Worm (Caenorhabditis elegans) whole organism, L4/young adult: Measurements from ENCODE around the gene Y51H4A.937.
A peak's percentile ranks its signal among the peaks of the same experiment; 100 is the strongest.
"Not testable (repeated sequence)": the region's sequence is repeated elsewhere in the genome, so short reads cannot be mapped to it uniquely, and the experiment has no call there.

Experiments used
- W03F9.2 ChIP-seq: fragments of 150-350 bp; optimal IDR thresholded peaks from 2 replicates; lab custom pipeline; 2014; ENCODE audit warnings: missing biosample characterization, missing genetic modification characterization
- dao-5 ChIP-seq: sonication (generic microtip); optimal IDR thresholded peaks from 2 replicates; lab custom pipeline; 2016; ENCODE audit warnings: missing genotype, missing genetic modification characterization, moderate library complexity, missing compliant biosample characterization
- him-1 ChIP-seq: sonication (generic microtip); optimal IDR thresholded peaks from 2 replicates; lab custom pipeline; 2016; ENCODE audit warnings: missing genotype, missing genetic modification reagents, missing genetic modification characterization, missing compliant biosample characterization

The Y51H4A.937 gene

DNA sequence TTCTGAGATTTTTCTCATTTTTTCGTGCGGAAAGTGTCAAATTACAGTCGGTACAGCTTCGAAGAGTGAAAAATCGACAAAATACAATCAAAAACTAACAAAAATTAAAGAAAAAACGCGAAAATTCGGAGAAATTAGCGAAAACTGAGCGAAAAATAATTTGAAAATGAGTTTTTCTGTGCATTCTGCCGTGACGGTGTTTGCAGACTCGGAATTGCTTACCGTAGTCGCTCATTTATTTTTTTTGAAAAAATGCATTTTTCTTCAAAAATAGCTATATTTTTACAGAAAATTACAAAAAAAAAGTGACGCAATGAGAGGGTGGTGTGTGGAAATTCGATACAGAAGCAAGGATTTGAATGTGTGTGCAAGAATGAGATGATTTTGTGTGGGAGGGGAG, 25.4 kb upstream of the Y51H4A.937 start:
- no peak for TF ChIP-seq him-1
- no peak for TF ChIP-seq W03F9.2 (tag; lab: Kevin White, UChicago)
- TF ChIP-seq dao-5 (tag; lab: Kevin White, UChicago), result no peak

DNA sequence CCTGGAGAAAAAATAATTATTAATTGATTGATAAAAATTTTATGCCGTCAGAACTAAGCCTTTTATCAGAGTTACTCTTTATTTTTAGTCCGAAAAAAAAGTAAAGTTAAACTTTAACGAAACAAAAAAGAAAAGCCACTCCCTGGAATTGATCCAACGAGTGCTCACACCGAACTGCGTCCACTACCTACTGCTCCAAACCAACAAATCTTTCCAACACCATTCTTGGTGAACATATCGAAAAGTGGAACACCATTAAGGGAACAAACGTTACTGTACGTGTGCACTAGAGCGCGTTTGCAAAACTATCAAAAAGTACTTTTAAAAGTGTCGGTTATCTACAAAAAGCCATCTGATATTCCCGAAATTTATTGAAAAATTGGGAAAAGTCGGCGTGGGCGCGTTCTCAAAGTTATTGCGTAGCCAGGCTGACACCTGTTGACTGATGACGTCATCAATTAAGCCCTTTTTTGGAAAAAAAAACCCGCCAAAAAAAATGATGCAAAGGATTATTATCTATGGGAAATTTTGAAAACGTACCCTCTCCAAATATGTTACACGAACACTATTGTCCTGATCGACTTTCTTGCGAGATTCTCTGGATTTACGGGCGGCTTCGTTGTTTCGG, 24.8 kb upstream of the Y51H4A.937 start:
- TF ChIP-seq W03F9.2 (tag; lab: Kevin White, UChicago), result no peak
- peak; percentile 1 for TF ChIP-seq dao-5 (tag; lab: Kevin White, UChicago)
- TF ChIP-seq him-1, result no peak

DNA sequence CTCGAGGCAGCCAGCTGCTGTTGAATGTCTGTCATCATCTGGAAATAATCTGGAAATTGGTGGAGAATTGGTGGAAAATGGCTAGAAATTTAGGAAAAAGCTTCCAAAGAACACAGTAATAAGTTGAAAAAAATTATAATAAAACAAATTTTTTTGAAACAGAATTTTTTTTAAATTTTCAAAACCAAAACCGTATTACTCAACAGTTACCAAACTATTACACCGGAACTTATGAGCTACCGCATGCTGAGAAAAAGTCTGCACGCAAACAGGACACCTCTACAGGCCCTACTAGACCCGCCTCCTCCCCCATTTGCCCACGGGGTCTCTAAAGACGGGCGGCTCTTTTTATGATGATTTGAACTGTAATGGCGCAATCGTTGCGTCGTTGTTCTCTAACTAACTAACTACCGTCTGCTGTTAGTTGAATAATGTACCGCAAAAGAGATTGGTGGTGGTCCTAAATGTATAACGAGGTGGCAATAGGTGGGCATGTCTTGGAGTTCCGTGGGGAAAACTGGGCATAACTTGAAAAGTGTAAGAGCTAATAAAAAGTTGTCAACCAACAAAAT, 22.8 kb upstream of the Y51H4A.937 start, which contains the start of gene zip-7:
TSS of gene zip-7 (minus strand) at position 51 of the 572 bp plus-strand sequence.
- no peak for TF ChIP-seq him-1
- no peak for TF ChIP-seq dao-5 (tag; lab: Kevin White, UChicago)
- TF ChIP-seq W03F9.2 (tag; lab: Kevin White, UChicago), result no peak

DNA sequence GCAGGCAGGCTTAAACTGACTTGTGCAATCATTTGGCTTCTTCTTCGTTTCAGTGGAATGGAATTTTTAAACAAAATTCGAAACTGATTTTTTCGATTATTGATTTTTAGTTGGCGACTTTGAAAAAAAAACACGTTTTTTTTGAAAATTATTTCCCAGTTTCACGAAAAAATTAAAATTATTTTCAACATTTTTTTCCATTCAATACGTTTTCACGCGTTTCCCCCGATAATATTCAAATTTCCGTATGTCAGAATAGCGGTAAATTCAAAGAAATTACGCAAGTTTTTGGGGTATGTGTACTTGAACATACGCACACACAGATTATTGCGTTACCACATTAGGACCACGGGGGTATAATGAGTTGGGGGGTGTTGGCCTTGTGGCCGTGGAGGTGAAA, 21.3 kb upstream of the Y51H4A.937 start, which contains the start of gene Y51H4A.935:
TSS of gene Y51H4A.935 (minus strand) at position 101 of the 400 bp plus-strand sequence.
- not testable (repeated sequence) for TF ChIP-seq dao-5 (tag; lab: Kevin White, UChicago); him-1; W03F9.2 (tag; lab: Kevin White, UChicago)

DNA sequence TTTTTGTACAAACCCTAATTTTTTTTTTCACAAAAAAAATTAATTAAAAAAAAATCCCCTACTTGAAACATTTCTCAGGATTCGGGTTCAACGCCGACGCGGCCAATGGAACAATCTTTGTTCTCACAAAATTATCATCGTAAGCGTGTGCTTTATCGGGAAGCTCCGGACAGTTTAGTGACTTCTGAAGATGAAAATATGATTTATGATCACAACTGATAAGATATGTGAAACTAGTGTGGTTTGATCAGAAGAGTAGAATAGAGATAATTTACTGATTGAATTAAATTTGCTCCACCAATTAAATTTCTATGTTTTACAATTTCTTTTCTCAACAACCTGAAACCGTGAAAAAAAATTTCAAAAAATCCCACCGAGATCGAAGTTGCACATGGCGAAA, 3.5 kb upstream of the Y51H4A.937 start:
- TF ChIP-seq dao-5 (tag; lab: Kevin White, UChicago) (no peak), W03F9.2 (tag; lab: Kevin White, UChicago) (no peak), him-1 (no peak)

DNA sequence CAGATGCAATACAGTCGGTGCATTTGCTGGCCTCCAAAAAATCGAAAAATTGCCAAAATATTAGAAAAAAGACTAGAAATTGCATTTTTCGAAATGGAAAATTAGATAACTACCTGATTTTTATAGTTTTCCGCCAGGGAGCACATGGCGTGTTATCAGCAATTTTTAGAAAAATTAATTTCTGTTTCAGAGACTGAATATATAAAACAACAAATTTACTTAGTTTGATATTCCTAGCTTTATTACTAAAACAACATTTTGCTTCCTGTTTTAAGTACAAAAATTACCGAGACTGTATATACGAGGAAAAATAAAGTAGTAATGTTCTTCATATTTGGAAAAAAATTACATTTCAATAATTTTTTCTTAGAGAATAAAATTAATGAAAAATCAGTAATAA, 2.4 kb upstream of the Y51H4A.937 start, which contains the start of gene Y51H4A.5:
TSS of gene Y51H4A.5 (minus strand) at position 101 of the 400 bp plus-strand sequence.
- TF ChIP-seq him-1, result no peak
- TF ChIP-seq dao-5 (tag; lab: Kevin White, UChicago), result no peak
- TF ChIP-seq W03F9.2 (tag; lab: Kevin White, UChicago), result no peak

DNA sequence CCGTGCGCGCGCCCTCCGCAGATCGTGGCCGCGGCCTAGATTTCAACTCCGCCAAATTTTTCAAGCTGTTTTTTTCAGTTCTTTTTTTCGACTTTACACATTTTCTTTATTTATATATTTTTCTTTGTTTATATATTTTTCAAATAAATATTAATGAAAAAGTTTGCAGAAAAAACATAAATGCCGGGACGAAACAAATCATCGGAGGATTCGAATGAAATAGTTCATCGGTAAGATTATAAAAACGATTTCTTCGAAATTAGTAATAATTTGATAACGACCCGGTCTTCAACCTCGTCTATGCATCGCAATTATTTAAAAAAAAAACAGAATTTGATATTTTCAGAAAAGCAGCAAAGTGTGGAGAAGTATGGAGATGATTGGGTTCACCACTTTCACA, 4.9 kb downstream of the Y51H4A.937 start, which contains the start of gene Y51H4A.6:
TSS of gene Y51H4A.6 (plus strand) at position 301 of the 400 bp plus-strand sequence.
- TF ChIP-seq dao-5 (tag; lab: Kevin White, UChicago) (no peak), him-1 (no peak), W03F9.2 (tag; lab: Kevin White, UChicago) (no peak)

DNA sequence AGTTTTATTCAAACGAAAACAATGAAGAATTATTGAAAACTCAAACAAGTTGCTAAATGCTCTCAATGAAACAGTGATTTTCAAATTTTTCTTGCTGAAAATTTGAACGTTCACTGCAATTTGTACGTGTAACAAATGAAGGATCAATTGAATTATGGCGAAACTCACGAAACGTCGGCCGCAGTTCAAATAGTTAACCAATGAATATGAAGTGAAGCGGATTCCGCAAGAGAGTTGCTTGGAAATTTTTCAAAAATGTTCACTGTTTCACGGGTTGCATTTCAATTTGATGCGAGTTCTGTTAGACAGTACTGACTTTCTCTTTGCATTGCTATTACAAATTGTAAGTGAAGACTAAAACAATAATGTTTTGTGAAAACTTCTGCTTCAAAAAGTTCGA, 6.4 kb downstream of the Y51H4A.937 start:
- TF ChIP-seq dao-5 (tag; lab: Kevin White, UChicago), result no peak
- TF ChIP-seq W03F9.2 (tag; lab: Kevin White, UChicago), result no peak
- TF ChIP-seq him-1, result no peak

DNA sequence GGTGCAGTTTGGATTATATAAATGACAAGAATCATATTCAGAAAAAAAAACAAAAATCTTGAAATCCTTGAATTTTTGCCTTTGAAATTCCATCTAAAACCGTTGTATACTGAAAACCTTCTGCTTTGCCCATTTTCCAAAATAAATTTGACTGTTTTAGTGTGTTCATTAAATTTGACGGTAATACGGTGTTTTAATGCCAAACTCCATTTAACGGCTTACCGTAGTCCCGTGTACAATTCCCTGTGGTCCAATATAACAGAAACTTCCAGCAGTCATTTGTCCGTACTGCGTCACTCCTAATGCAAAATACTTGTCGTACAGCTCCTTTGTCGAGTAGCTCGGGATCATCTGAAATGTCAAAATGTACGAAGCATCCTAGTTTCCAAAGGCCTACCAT, 12.1 kb downstream of the Y51H4A.937 start:
- no peak for TF ChIP-seq dao-5 (tag; lab: Kevin White, UChicago)
- no peak for TF ChIP-seq him-1
- TF ChIP-seq W03F9.2 (tag; lab: Kevin White, UChicago), result no peak

DNA sequence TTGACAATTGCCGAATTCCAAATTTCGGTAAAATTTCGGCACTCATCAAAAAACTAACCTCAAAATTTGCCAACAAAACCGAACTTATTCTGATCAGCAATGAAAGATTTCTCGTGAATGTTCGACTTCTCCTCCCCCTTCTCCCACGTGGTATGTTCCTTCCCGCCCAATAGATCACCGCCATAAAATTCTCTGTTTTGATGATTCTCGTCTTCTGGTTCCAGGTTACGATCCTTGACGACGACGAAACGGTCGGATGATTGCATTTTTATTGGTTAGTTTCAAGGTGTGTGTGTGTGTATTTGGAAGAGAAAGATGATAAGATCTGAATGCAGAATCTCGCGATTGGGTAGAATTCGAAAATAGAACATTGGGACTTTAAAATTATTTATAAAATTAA, 14.2 kb downstream of the Y51H4A.937 start, which contains the start of gene uroc-1:
TSS of gene uroc-1 (minus strand) at position 101 of the 400 bp plus-strand sequence.
- TF ChIP-seq W03F9.2 (tag; lab: Kevin White, UChicago) (no peak), him-1 (no peak), dao-5 (tag; lab: Kevin White, UChicago) (no peak)

DNA sequence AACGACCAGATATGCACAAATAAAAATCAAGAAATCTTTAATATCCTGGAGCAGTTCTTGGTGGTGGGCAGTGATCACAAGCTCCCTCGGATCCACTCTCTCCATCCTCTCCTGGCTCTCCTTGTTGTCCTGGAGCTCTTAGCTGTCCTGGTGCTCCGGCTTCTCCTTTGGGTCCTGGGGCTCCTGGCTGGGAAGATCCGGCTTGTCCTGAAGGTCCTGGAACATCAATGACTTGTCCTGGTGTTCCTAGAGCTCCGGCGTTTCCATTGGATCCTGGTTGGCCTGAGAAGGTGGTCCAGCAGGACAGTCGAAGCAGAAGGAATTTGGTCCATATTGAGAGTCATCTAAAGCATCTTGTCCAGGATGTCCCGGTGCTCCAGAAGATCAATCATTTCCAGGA, 23.0 kb downstream of the Y51H4A.937 start:
- TF ChIP-seq him-1 (no peak), W03F9.2 (tag; lab: Kevin White, UChicago) (no peak), dao-5 (tag; lab: Kevin White, UChicago) (no peak)

DNA sequence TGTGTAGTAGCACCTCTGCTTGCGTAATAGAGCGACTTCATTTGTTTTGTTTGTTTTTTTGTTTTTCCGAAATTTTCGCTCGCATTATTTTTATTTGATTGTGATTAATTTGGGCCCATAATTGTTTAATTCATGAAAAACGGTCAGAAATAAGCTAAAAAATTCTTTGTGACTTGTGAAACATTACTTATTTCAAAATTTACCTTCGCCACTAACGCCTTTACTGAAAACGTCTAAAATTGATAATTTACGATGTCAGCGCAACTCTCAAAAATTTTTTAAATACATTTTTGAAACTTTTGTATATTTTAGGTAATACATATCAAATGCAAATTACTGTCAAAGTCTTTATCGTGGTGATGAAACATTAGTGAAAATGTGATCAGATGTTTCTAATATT, 32.5 kb downstream of the Y51H4A.937 start:
- no peak for TF ChIP-seq W03F9.2 (tag; lab: Kevin White, UChicago)

DNA sequence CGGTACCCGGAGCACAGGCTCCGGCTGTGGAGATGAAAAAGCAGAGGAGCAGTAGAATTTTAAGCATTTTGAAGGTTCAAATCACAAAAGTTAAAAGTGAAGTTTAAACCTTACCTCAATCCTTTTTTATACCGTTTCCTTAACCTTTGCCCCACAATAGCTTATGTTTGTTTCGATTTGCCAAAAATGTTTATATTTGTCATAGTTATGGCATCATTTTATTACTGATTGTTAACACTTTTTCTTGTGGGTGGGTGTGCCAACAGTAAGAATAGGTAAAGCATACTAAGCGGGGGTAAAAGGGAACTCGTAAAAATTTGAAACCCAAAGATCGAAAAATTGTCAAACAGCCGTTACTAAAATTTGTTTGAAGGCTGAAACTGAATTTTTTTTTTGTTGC, 50.0 kb downstream of the Y51H4A.937 start, which contains the start of gene Y51H4A.8:
TSS of gene Y51H4A.8 (minus strand) at position 101 of the 400 bp plus-strand sequence.
- TF ChIP-seq dao-5 (tag; lab: Kevin White, UChicago) (no peak), W03F9.2 (tag; lab: Kevin White, UChicago) (no peak), him-1 (no peak)
